Fruit fly (Drosophila melanogaster) whole organism, embryonic: ENCODE data around the gene Indy.

Experiments used
- Atf3 ChIP-seq: fragments of 200-800 bp; sonication (Bioruptor generic); optimal IDR thresholded peaks from 3 replicates; lab custom pipeline; 2016; ENCODE audit warnings: missing biosample characterization, missing genetic modification characterization
- B-H1 ChIP-seq: fragments of 200-800 bp; sonication (Bioruptor generic); IDR thresholded peaks from 3 replicates; pipeline ENCODE4 v1.3.6; 2022; ENCODE audit warnings: missing biosample characterization, missing genetic modification characterization
- BEAF-32 ChIP-seq: fragments of 200-800 bp; sonication (Bioruptor generic); optimal IDR thresholded peaks from 3 replicates; lab custom pipeline; 2017; ENCODE audit warnings: missing biosample characterization, missing genetic modification characterization, mild to moderate bottlenecking, moderate library complexity, missing genetic modification reagents
- Bteb2 ChIP-seq: fragments of 200-800 bp; sonication (Bioruptor generic); optimal IDR thresholded peaks from 2 replicates; lab custom pipeline; 2016; ENCODE audit warnings: missing biosample characterization, missing genetic modification characterization
- CG10274 ChIP-seq: fragments of 200-800 bp; sonication (Bioruptor generic); optimal IDR thresholded peaks from 3 replicates; lab custom pipeline; 2017; ENCODE audit warnings: missing biosample characterization, mild to moderate bottlenecking, missing genetic modification characterization
- CG12104 ChIP-seq: fragments of 200-800 bp; sonication (Bioruptor generic); optimal IDR thresholded peaks from 3 replicates; lab custom pipeline; 2016; ENCODE audit warnings: missing biosample characterization, missing genetic modification characterization
- CG14050 ChIP-seq: fragments of 200-800 bp; sonication (Bioruptor generic); IDR thresholded peaks from 3 replicates; pipeline ENCODE4 v1.3.6; 2022; ENCODE audit warnings: missing biosample characterization, missing genetic modification characterization
- CG14441 ChIP-seq: fragments of 200-800 bp; sonication (Bioruptor generic); IDR thresholded peaks from 2 replicates; pipeline ENCODE4 v1.3.6; 2022; ENCODE audit warnings: missing biosample characterization, missing genetic modification characterization
- CG15479 ChIP-seq: fragments of 200-800 bp; sonication (Bioruptor generic); optimal IDR thresholded peaks from 3 replicates; lab custom pipeline; 2019; ENCODE audit warnings: missing biosample characterization, mild to moderate bottlenecking, missing genetic modification characterization, moderate library complexity
- CG17359 ChIP-seq: fragments of 200-800 bp; sonication (Bioruptor generic); optimal IDR thresholded peaks from 3 replicates; lab custom pipeline; 2018; ENCODE audit warnings: missing biosample characterization, mild to moderate bottlenecking, missing genetic modification characterization, moderate library complexity
- CG17385 ChIP-seq: fragments of 200-800 bp; sonication (Bioruptor generic); optimal IDR thresholded peaks from 3 replicates; lab custom pipeline; 2018; ENCODE audit warnings: missing biosample characterization, mild to moderate bottlenecking, missing genetic modification characterization
- CG2199 ChIP-seq: fragments of 200-800 bp; sonication (Bioruptor generic); IDR thresholded peaks from 3 replicates; pipeline ENCODE4 v1.3.6; 2022; ENCODE audit warnings: missing biosample characterization, missing genetic modification characterization
- CG30403 ChIP-seq: fragments of 200-800 bp; sonication (Bioruptor generic); optimal IDR thresholded peaks from 3 replicates; lab custom pipeline; 2016; ENCODE audit warnings: missing biosample characterization, missing genetic modification characterization
- CG33213 ChIP-seq: fragments of 200-800 bp; sonication (Bioruptor generic); optimal IDR thresholded peaks from 3 replicates; lab custom pipeline; 2016; ENCODE audit warnings: missing biosample characterization, missing genetic modification characterization
- CG3407 ChIP-seq: fragments of 200-800 bp; sonication (Bioruptor generic); optimal IDR thresholded peaks from 2 replicates; lab custom pipeline; 2018; ENCODE audit warnings: missing biosample characterization, mild to moderate bottlenecking, missing genetic modification characterization
- CG42726 ChIP-seq: fragments of 200-800 bp; sonication (Bioruptor generic); IDR thresholded peaks from 2 replicates; pipeline ENCODE4 v1.3.6; 2022; ENCODE audit warnings: missing biosample characterization, missing genetic modification characterization; ENCODE audit not compliant: partially characterized antibody
- CG5180 ChIP-seq: fragments of 200-800 bp; sonication (Bioruptor generic); optimal IDR thresholded peaks from 3 replicates; lab custom pipeline; 2017; ENCODE audit warnings: missing biosample characterization, missing genetic modification characterization, mild to moderate bottlenecking, moderate library complexity, missing genetic modification reagents
- CG7556 ChIP-seq: fragments of 200-800 bp; sonication (Bioruptor generic); optimal IDR thresholded peaks from 2 replicates; lab custom pipeline; 2017; ENCODE audit warnings: missing biosample characterization, mild to moderate bottlenecking, missing genetic modification characterization
- CG7839 ChIP-seq: fragments of 200-800 bp; sonication (Bioruptor generic); optimal IDR thresholded peaks from 3 replicates; lab custom pipeline; 2018; ENCODE audit warnings: missing biosample characterization, mild to moderate bottlenecking, missing genetic modification characterization, moderate library complexity
- CG8281 ChIP-seq: fragments of 200-800 bp; sonication (Bioruptor generic); optimal IDR thresholded peaks from 2 replicates; lab custom pipeline; 2018; ENCODE audit warnings: missing biosample characterization, mild to moderate bottlenecking, missing genetic modification characterization, moderate library complexity
- CG8388 ChIP-seq: fragments of 200-800 bp; sonication (Bioruptor generic); optimal IDR thresholded peaks from 2 replicates; lab custom pipeline; 2019; ENCODE audit warnings: missing biosample characterization, mild to moderate bottlenecking, missing genetic modification characterization, moderate library complexity
- CG9609 ChIP-seq: fragments of 200-800 bp; sonication (Bioruptor generic); optimal IDR thresholded peaks from 3 replicates; lab custom pipeline; 2016; ENCODE audit warnings: missing biosample characterization, missing genetic modification characterization
- Camta ChIP-seq: fragments of 200-800 bp; sonication (Bioruptor generic); optimal IDR thresholded peaks from 2 replicates; lab custom pipeline; 2016; ENCODE audit warnings: missing biosample characterization, missing genetic modification characterization
- Dad ChIP-seq: fragments of 200-800 bp; sonication (Bioruptor generic); optimal IDR thresholded peaks from 3 replicates; lab custom pipeline; 2016; ENCODE audit warnings: missing biosample characterization, missing genetic modification characterization
- Fer2 ChIP-seq: fragments of 200-800 bp; sonication (Bioruptor generic); optimal IDR thresholded peaks from 2 replicates; lab custom pipeline; 2018; ENCODE audit warnings: missing biosample characterization, mild to moderate bottlenecking, missing genetic modification characterization, moderate library complexity
- H2.0 ChIP-seq: fragments of 200-800 bp; sonication (Bioruptor generic); IDR thresholded peaks from 2 replicates; pipeline ENCODE4 v1.3.6; 2022; ENCODE audit warnings: missing biosample characterization, missing genetic modification characterization
- Optix ChIP-seq: fragments of 200-800 bp; sonication (Bioruptor generic); IDR thresholded peaks from 3 replicates; pipeline ENCODE4 v1.3.6; 2022; ENCODE audit warnings: missing biosample characterization, missing genetic modification characterization
- Ptx1 ChIP-seq: fragments of 200-800 bp; sonication (Bioruptor generic); IDR thresholded peaks from 2 replicates; pipeline ENCODE4 v1.3.6; 2022; ENCODE audit warnings: missing biosample characterization, missing genetic modification characterization
- Six4 ChIP-seq: fragments of 200-800 bp; sonication (Bioruptor generic); optimal IDR thresholded peaks from 2 replicates; lab custom pipeline; 2016; ENCODE audit warnings: missing biosample characterization, missing genetic modification characterization
- Xrp1 ChIP-seq: fragments of 200-800 bp; sonication (Bioruptor generic); IDR thresholded peaks from 2 replicates; pipeline ENCODE4 v1.3.6; 2022; ENCODE audit warnings: missing biosample characterization, missing genetic modification characterization
- YL-1 ChIP-seq: fragments of 200-800 bp; sonication (Bioruptor generic); optimal IDR thresholded peaks from 3 replicates; lab custom pipeline; 2017; ENCODE audit warnings: missing biosample characterization, mild to moderate bottlenecking, missing genetic modification characterization
- ap ChIP-seq: fragments of 200-800 bp; sonication (Bioruptor generic); IDR thresholded peaks from 2 replicates; pipeline ENCODE4 v1.3.6; 2022; ENCODE audit warnings: missing biosample characterization, missing genetic modification characterization
- ase ChIP-seq: fragments of 200-800 bp; sonication (Bioruptor generic); IDR thresholded peaks from 3 replicates; pipeline ENCODE4 v1.3.6; 2022; ENCODE audit warnings: missing biosample characterization, missing genetic modification characterization
- cg ChIP-seq: fragments of 200-800 bp; sonication (Bioruptor generic); optimal IDR thresholded peaks from 3 replicates; lab custom pipeline; 2019; ENCODE audit warnings: missing biosample characterization, mild to moderate bottlenecking, missing genetic modification characterization, moderate library complexity
- danr ChIP-seq: fragments of 200-800 bp; sonication (Bioruptor generic); IDR thresholded peaks from 2 replicates; pipeline ENCODE4 v1.3.6; 2022; ENCODE audit warnings: missing biosample characterization, missing genetic modification characterization
- disco-r ChIP-seq: fragments of 200-800 bp; sonication (Bioruptor generic); optimal IDR thresholded peaks from 2 replicates; lab custom pipeline; 2016; ENCODE audit warnings: missing biosample characterization, missing genetic modification characterization
- gcm ChIP-seq: fragments of 200-800 bp; sonication (Bioruptor generic); optimal IDR thresholded peaks from 2 replicates; lab custom pipeline; 2019; ENCODE audit warnings: missing biosample characterization, mild to moderate bottlenecking, missing genetic modification characterization, moderate library complexity
- grau ChIP-seq: fragments of 200-800 bp; optimal IDR thresholded peaks from 3 replicates; lab custom pipeline; 2019; ENCODE audit warnings: missing biosample characterization, mild to moderate bottlenecking, missing genetic modification characterization, moderate library complexity
- gro ChIP-seq: fragments of 200-800 bp; sonication (Bioruptor generic); optimal IDR thresholded peaks from 2 replicates; lab custom pipeline; 2016; ENCODE audit warnings: missing biosample characterization, missing genetic modification characterization
- gsb ChIP-seq: fragments of 200-800 bp; sonication (Bioruptor generic); IDR thresholded peaks from 2 replicates; pipeline ENCODE4 v1.3.6; 2022; ENCODE audit warnings: missing biosample characterization, missing genetic modification characterization
- jigr1 ChIP-seq: fragments of 200-800 bp; sonication (Bioruptor generic); IDR thresholded peaks from 3 replicates; pipeline ENCODE4 v1.3.6; 2022; ENCODE audit warnings: missing biosample characterization, missing genetic modification characterization
- lilli ChIP-seq: fragments of 200-800 bp; sonication (Bioruptor generic); optimal IDR thresholded peaks from 3 replicates; lab custom pipeline; 2016; ENCODE audit warnings: missing biosample characterization, missing genetic modification characterization
- nmo ChIP-seq: fragments of 200-800 bp; sonication (Bioruptor generic); optimal IDR thresholded peaks from 2 replicates; lab custom pipeline; 2018; ENCODE audit warnings: missing biosample characterization, mild to moderate bottlenecking, missing genetic modification characterization, moderate library complexity
- ranshi ChIP-seq: fragments of 200-800 bp; sonication (Bioruptor generic); IDR thresholded peaks from 2 replicates; pipeline ENCODE4 v1.3.6; 2022; ENCODE audit warnings: missing biosample characterization, missing genetic modification characterization
- ro ChIP-seq: fragments of 200-800 bp; sonication (Bioruptor generic); IDR thresholded peaks from 2 replicates; pipeline ENCODE4 v1.3.6; 2022; ENCODE audit warnings: missing biosample characterization, missing genetic modification characterization
- tap ChIP-seq: fragments of 200-800 bp; optimal IDR thresholded peaks from 3 replicates; lab custom pipeline; 2019; ENCODE audit warnings: missing biosample characterization, mild to moderate bottlenecking, missing genetic modification characterization, moderate library complexity
- tin ChIP-seq: fragments of 200-800 bp; sonication (Bioruptor generic); optimal IDR thresholded peaks from 3 replicates; lab custom pipeline; 2016; ENCODE audit warnings: missing biosample characterization, missing genetic modification characterization
- unpg ChIP-seq: fragments of 200-800 bp; sonication (Bioruptor generic); optimal IDR thresholded peaks from 3 replicates; lab custom pipeline; 2018; ENCODE audit warnings: missing biosample characterization, mild to moderate bottlenecking, missing genetic modification characterization, moderate library complexity
- zfh2 ChIP-seq: fragments of 200-800 bp; sonication (Bioruptor generic); optimal IDR thresholded peaks from 2 replicates; lab custom pipeline; 2016; ENCODE audit warnings: missing biosample characterization, missing genetic modification characterization

Gene Indy

DNA sequence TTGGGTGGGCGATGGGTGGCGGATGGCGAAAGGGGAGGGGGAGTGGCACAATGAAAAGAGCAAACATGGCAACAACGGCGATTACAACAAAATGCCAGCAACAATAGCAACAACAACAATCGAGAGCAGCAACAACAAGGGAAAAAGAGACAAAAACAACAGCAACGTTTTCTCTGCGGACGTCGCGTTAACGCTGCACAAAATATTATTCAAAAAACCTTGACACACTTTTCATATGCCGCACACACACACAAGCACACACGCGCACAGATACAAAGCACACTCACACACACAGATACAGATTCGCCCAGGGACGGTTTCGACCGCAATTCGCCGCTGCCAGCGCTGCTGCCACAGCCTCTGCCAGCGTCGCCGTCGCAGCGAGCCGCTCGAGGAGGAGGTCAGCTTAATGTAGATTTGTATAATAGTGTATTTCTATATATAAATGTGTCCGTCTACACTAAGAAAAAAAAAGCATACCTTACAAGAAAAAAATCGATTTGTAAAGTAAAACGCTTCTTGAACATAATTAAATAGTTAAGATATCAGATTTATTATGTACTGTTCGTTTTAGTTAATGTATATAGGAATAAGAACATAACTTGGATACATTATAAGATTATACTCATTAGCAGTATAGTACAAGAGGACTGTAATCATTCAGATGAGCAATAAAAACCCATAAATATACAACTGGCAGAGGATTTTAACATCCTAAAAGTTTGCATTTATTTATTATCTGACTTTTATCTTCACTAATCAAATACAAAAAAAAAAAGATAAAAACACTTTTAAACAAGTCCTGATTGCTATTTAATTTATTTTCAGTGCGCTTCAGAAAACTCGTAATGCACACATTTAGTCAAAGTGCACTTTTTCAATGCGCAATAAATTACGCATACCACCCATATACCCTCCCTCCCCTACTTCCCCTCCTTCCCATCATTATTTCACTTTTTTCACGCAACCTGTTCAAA, 64.1 kb downstream of the Indy start (continued):
- TF ChIP-seq Camta (GFP tag; lab: Kevin White, UChicago): peak; percentile 33
- TF ChIP-seq CG7556 (GFP tag; lab: Kevin White, UChicago): peak; percentile 70
- TF ChIP-seq BEAF-32: no peak
- peak; percentile 32; the same call in 1 of the 2 replicates for TF ChIP-seq Xrp1 (GFP tag; lab: Robert Waterston, UW)
- TF ChIP-seq ro: no peak
- peak; percentile 73 for TF ChIP-seq CG30403 (GFP tag; lab: Kevin White, UChicago)
- TF ChIP-seq Dad (GFP tag; lab: Kevin White, UChicago): peak; percentile 6
- no peak for TF ChIP-seq CG2199 (GFP tag; lab: Robert Waterston, UW)
- peak; percentile 74 for TF ChIP-seq CG17359 (tag; lab: Kevin White, UChicago)
- peak; percentile 60 for TF ChIP-seq CG5180 (GFP tag; lab: Kevin White, UChicago)
- TF ChIP-seq jigr1 (GFP tag; lab: Robert Waterston, UW): peak; percentile 61; the same call in 1 of the 3 replicates
- TF ChIP-seq CG14441 (GFP tag; lab: Robert Waterston, UW): peak; percentile 40
- no peak for TF ChIP-seq disco-r (GFP tag; lab: Kevin White, UChicago)
- TF ChIP-seq CG12104 (GFP tag; lab: Kevin White, UChicago): peak; percentile 26
- TF ChIP-seq CG3407 (GFP tag; lab: Kevin White, UChicago): no peak
- TF ChIP-seq ap (GFP tag; lab: Robert Waterston, UW): peak; percentile 58
- peak; percentile 82 for TF ChIP-seq cg (GFP tag; lab: Kevin White, UChicago)
- peak; percentile 9; the same call in 1 of the 2 replicates for TF ChIP-seq danr (GFP tag; lab: Robert Waterston, UW)
- TF ChIP-seq H2.0: peak; percentile 36; the same call in 1 of the 2 replicates
- peak; percentile 17 for TF ChIP-seq Six4 (GFP tag; lab: Kevin White, UChicago)
- TF ChIP-seq YL-1 (GFP tag; lab: Kevin White, UChicago): no peak
- no peak for TF ChIP-seq gsb
- no peak for TF ChIP-seq ranshi
- peak; percentile 31 for TF ChIP-seq lilli (GFP tag; lab: Kevin White, UChicago)
- TF ChIP-seq CG42726 (GFP tag; lab: Robert Waterston, UW): no peak
- no peak for TF ChIP-seq zfh2
- TF ChIP-seq B-H1 (GFP tag; lab: Robert Waterston, UW): peak; percentile 37; the same call in 2 of the 3 replicates
- peak; percentile 62 for TF ChIP-seq CG17385 (GFP tag; lab: Kevin White, UChicago)
- no peak for TF ChIP-seq CG9609 (GFP tag; lab: Kevin White, UChicago)
- TF ChIP-seq gcm (GFP tag; lab: Kevin White, UChicago): peak; percentile 9
- TF ChIP-seq Fer2: peak; percentile 14
- TF ChIP-seq CG10274 (GFP tag; lab: Kevin White, UChicago): no peak
- TF ChIP-seq Ptx1 (GFP tag; lab: Robert Waterston, UW): peak; percentile 78
- TF ChIP-seq CG8281 (tag; lab: Kevin White, UChicago): peak; percentile 55
- no peak for TF ChIP-seq Bteb2 (GFP tag; lab: Kevin White, UChicago)
- TF ChIP-seq tap: peak; percentile 42
- peak; percentile 17 for TF ChIP-seq Atf3 (GFP tag; lab: Kevin White, UChicago)
- peak; percentile 32 for TF ChIP-seq tin (GFP tag; lab: Kevin White, UChicago)
- no peak for TF ChIP-seq CG15479
- peak; percentile 78 for TF ChIP-seq CG7839 (tag; lab: Kevin White, UChicago)
- peak; percentile 74 for TF ChIP-seq nmo (GFP tag; lab: Kevin White, UChicago)
- TF ChIP-seq gro (GFP tag; lab: Kevin White, UChicago): no peak
- TF ChIP-seq CG8388: no peak
- TF ChIP-seq CG14050 (GFP tag; lab: Robert Waterston, UW): peak; percentile 47; the same call in 2 of the 3 replicates
- TF ChIP-seq Optix (GFP tag; lab: Robert Waterston, UW): no peak
- TF ChIP-seq CG33213 (GFP tag; lab: Kevin White, UChicago): no peak
- TF ChIP-seq grau (tag; lab: Kevin White, UChicago): peak; percentile 61
- peak; percentile 62 for TF ChIP-seq unpg (GFP tag; lab: Kevin White, UChicago)
- peak; percentile 41; the same call in 1 of the 3 replicates for TF ChIP-seq ase (GFP tag; lab: Robert Waterston, UW)
